Worm (Caenorhabditis elegans) whole organism, midembryonic: ENCODE data around the gene Y17G7B.18.
"Not testable (repeated sequence)": the region's sequence is repeated elsewhere in the genome, so short reads cannot be mapped to it uniquely, and the experiment has no call there.

ENCODE experiments used
- T22C8.4 ChIP-seq: fragments of 200-800 bp; sonication (Bioruptor generic); IDR thresholded peaks from 2 replicates; pipeline ENCODE4 v1.3.6; 2022; ENCODE audit warnings: missing genetic modification characterization, missing compliant biosample characterization
- cog-1 ChIP-seq: sonication (generic microtip); optimal IDR thresholded peaks from 2 replicates; lab custom pipeline; 2016; ENCODE audit warnings: missing genetic modification characterization, missing compliant biosample characterization
- flt-1 ChIP-seq: fragments of 200-800 bp; sonication (Bioruptor generic); IDR thresholded peaks from 2 replicates; pipeline ENCODE4 v1.3.6; 2022; ENCODE audit warnings: missing genetic modification characterization, missing compliant biosample characterization
- klf-2 ChIP-seq: fragments of 200-800 bp; sonication (Bioruptor generic); conservative IDR thresholded peaks from 2 replicates; pipeline ENCODE4 v1.3.6; 2022; ENCODE audit warnings: missing genetic modification reagents, missing genetic modification characterization, missing compliant biosample characterization
- ztf-23 ChIP-seq: fragments of 200-800 bp; sonication (Bioruptor generic); IDR thresholded peaks from 2 replicates; pipeline ENCODE4 v1.3.6; 2022; ENCODE audit warnings: missing genetic modification reagents, missing genetic modification characterization, missing compliant biosample characterization

DNA sequence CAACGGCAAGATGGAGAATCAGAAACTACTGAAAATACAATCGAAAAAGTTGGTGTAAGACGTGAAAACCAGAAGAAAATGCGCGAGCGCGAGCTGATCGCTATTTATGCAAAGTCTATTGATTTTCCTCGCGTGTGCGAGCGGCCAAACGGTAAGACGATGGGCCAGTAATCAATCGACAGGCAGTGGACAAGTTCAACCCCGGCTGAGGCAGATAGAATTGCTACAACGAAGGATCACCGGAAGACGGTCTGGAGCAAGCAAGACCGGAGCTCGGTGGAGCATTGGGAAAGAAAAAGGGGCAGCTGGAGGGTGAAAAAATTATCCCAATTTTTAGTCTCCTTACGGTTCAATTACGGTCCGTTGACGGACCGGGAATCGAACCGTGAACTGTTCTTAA, 15.0 kb upstream of the Y17G7B.18 start:
- not testable (repeated sequence) for TF ChIP-seq klf-2; cog-1 (tag; lab: Kevin White, UChicago)
- TF ChIP-seq flt-1 (GFP tag; lab: Robert Waterston, UW) (peak; percentile 82), ztf-23 (GFP tag; lab: Robert Waterston, UW) (peak; percentile 67; the same call in 1 of the 2 replicates), T22C8.4 (GFP tag; lab: Robert Waterston, UW) (peak; percentile 56)
